Worm (Caenorhabditis elegans) whole organism, L4 larva: ENCODE measurements around the gene R11G1.1.

ENCODE experiments used
- T20F7.1 ChIP-seq: fragments of 200-800 bp; sonication (Bioruptor generic); optimal IDR thresholded peaks from 2 replicates; lab custom pipeline; 2018; ENCODE audit warnings: mild to moderate bottlenecking, missing genetic modification characterization, missing compliant biosample characterization
- ZK337.2 ChIP-seq: fragments of 200-800 bp; sonication (Bioruptor generic); IDR thresholded peaks from 2 replicates; pipeline ENCODE4 v1.3.6; 2022; ENCODE audit warnings: missing genetic modification reagents, missing genetic modification characterization, missing compliant biosample characterization
- ZK546.5 ChIP-seq, 2 experiments: sonication (generic microtip); optimal IDR thresholded peaks; 2 replicates each; lab custom pipeline; 2017; ENCODE audit warnings: missing biosample characterization in 2 of 2, missing genetic modification characterization in 2 of 2
- aha-1 ChIP-seq: fragments of 150-350 bp; peaks from one replicate; lab custom pipeline; 2014; ENCODE audit warnings: missing biosample characterization, missing genetic modification characterization
- ama-1 ChIP-seq: fragments of 150-350 bp; optimal IDR thresholded peaks from 2 replicates; lab custom pipeline; 2014; ENCODE audit warnings: inconsistent platforms, mixed read lengths
- attf-4 ChIP-seq: sonication (generic microtip); optimal IDR thresholded peaks from 3 replicates; lab custom pipeline; 2017; ENCODE audit warnings: missing biosample characterization, missing genetic modification characterization
- ces-1 ChIP-seq: fragments of 150-350 bp; sonication (generic microtip); optimal IDR thresholded peaks from 4 replicates; lab custom pipeline; 2014; ENCODE audit warnings: missing biosample characterization, missing genetic modification reagents, missing genetic modification characterization
- ctbp-1 ChIP-seq: fragments of 200-800 bp; sonication (Bioruptor generic); IDR thresholded peaks from 2 replicates; pipeline ENCODE4 v1.3.6; 2022; ENCODE audit warnings: missing genetic modification reagents, missing genetic modification characterization, missing compliant biosample characterization
- dmd-8 ChIP-seq: fragments of 200-800 bp; sonication (Bioruptor generic); IDR thresholded peaks from 2 replicates; pipeline ENCODE4 v1.3.6; 2022; ENCODE audit warnings: missing genetic modification characterization, missing compliant biosample characterization
- mdl-1 ChIP-seq, 2 experiments: fragments of 150-350 bp in 1 of 2; sonication (generic microtip) in 1 of 2; optimal IDR thresholded peaks; 2 replicates each; lab custom pipeline; 2014 to 2017; ENCODE audit warnings: missing biosample characterization in 2 of 2, missing genetic modification characterization in 2 of 2
- nhr-25 ChIP-seq: sonication (generic microtip); optimal IDR thresholded peaks from 2 replicates; lab custom pipeline; 2017; ENCODE audit warnings: missing genetic modification characterization, mild to moderate bottlenecking, missing compliant biosample characterization, antibody characterized with exemption, moderate library complexity, borderline replicate concordance; ENCODE audit not compliant: insufficient read depth
- snpc-4 ChIP-seq: fragments of 150-350 bp; optimal IDR thresholded peaks from 2 replicates; lab custom pipeline; 2014; ENCODE audit warnings: missing biosample characterization, missing genetic modification characterization

DNA sequence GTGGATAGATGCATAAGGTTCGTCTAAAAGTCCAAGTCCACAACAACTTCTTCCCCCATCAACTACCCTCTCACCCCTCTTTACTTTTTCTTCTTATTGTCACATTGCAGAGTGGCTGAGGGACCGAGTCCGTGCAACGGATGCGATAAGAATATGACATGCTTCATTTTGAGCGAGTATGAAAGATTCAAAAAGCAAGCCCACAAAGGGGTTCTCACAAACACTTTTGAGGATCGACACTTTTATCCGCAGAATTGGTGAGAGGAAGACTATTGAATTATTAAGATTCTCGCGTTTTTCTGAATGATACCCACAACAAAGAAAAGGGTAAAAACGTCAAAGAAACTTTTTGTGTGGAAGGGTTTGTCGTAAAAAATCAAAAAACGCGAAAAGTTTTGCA lies 33.7 kb upstream of the R11G1.1 start:
- TF ChIP-seq ama-1 (no peak), T20F7.1 (no peak), snpc-4 (tag; lab: Kevin White, UChicago) (no peak), aha-1 (tag; lab: Kevin White, UChicago) (no peak), ZK546.5 (tag; optimal IDR thresholded peaks at IDR 0.05; lab: Kevin White, UChicago) (no peak), attf-4 (tag; lab: Kevin White, UChicago) (no peak), mdl-1 (tag; optimal IDR thresholded peaks at IDR 0.05; lab: Kevin White, UChicago) (no peak), ctbp-1 (no peak), ZK337.2 (GFP tag; lab: Robert Waterston, UW) (no peak), nhr-25 (tag; lab: Kevin White, UChicago) (no peak), dmd-8 (no peak), ces-1 (GFP tag; lab: Kevin White, UChicago) (no peak)
